Fruit fly (Drosophila melanogaster) whole organism, embryonic: ENCODE data around the gene CG10621.

Experiments
- ATbp ChIP-seq: fragments of 200-800 bp; sonication (Bioruptor generic); optimal IDR thresholded peaks from 2 replicates; lab custom pipeline; 2017; ENCODE audit warnings: missing biosample characterization, mild to moderate bottlenecking, missing genetic modification characterization, missing genetic modification reagents
- Ada2b ChIP-seq: fragments of 200-800 bp; sonication (Bioruptor generic); IDR thresholded peaks from 2 replicates; pipeline ENCODE4 v1.3.6; 2022; ENCODE audit warnings: missing biosample characterization, missing genetic modification characterization
- Adf1 ChIP-seq: fragments of 200-800 bp; sonication (Bioruptor generic); IDR thresholded peaks from 2 replicates; pipeline ENCODE4 v1.3.6; 2022; ENCODE audit warnings: missing biosample characterization, missing genetic modification characterization
- BtbVII ChIP-seq: fragments of 200-800 bp; sonication (Bioruptor generic); optimal IDR thresholded peaks from 3 replicates; lab custom pipeline; 2017; ENCODE audit warnings: missing biosample characterization, mild to moderate bottlenecking, missing genetic modification characterization
- CG11723 ChIP-seq: fragments of 200-800 bp; sonication (Bioruptor generic); optimal IDR thresholded peaks from 2 replicates; lab custom pipeline; 2017; ENCODE audit warnings: missing biosample characterization, mild to moderate bottlenecking, missing genetic modification characterization
- CG12942 ChIP-seq: fragments of 200-800 bp; sonication (Bioruptor generic); optimal IDR thresholded peaks from 3 replicates; lab custom pipeline; 2016; ENCODE audit warnings: missing biosample characterization, missing genetic modification characterization
- CG13296 ChIP-seq: fragments of 200-800 bp; sonication (Bioruptor generic); optimal IDR thresholded peaks from 3 replicates; lab custom pipeline; 2018; ENCODE audit warnings: missing biosample characterization, mild to moderate bottlenecking, missing genetic modification characterization
- CG14050 ChIP-seq: fragments of 200-800 bp; sonication (Bioruptor generic); IDR thresholded peaks from 3 replicates; pipeline ENCODE4 v1.3.6; 2022; ENCODE audit warnings: missing biosample characterization, missing genetic modification characterization
- CG15269 ChIP-seq: fragments of 200-800 bp; sonication (Bioruptor generic); optimal IDR thresholded peaks from 2 replicates; lab custom pipeline; 2018; ENCODE audit warnings: missing biosample characterization, mild to moderate bottlenecking, missing genetic modification characterization, moderate library complexity
- CG15601 ChIP-seq: fragments of 200-800 bp; sonication (Bioruptor generic); optimal IDR thresholded peaks from 3 replicates; lab custom pipeline; 2019; ENCODE audit warnings: missing biosample characterization, mild to moderate bottlenecking, missing genetic modification characterization, moderate library complexity
- CG16863 ChIP-seq: fragments of 200-800 bp; sonication (Bioruptor generic); optimal IDR thresholded peaks from 3 replicates; lab custom pipeline; 2016; ENCODE audit warnings: missing biosample characterization, missing genetic modification characterization
- CG17328 ChIP-seq: fragments of 200-800 bp; sonication (Bioruptor generic); IDR thresholded peaks from 2 replicates; pipeline ENCODE4 v1.3.6; 2022; ENCODE audit warnings: missing biosample characterization, missing genetic modification characterization
- CG18599 ChIP-seq: fragments of 200-800 bp; sonication (Bioruptor generic); optimal IDR thresholded peaks from 3 replicates; lab custom pipeline; 2017; ENCODE audit warnings: missing biosample characterization, missing genetic modification characterization, mild to moderate bottlenecking, moderate library complexity, missing genetic modification reagents
- CG2116 ChIP-seq: fragments of 200-800 bp; sonication (Bioruptor generic); optimal IDR thresholded peaks from 3 replicates; lab custom pipeline; 2018; ENCODE audit warnings: missing biosample characterization, mild to moderate bottlenecking, missing genetic modification characterization
- CG2678 ChIP-seq: fragments of 200-800 bp; sonication (Bioruptor generic); optimal IDR thresholded peaks from 3 replicates; lab custom pipeline; 2019; ENCODE audit warnings: missing biosample characterization, mild to moderate bottlenecking, missing genetic modification characterization, moderate library complexity
- CG3838 ChIP-seq: fragments of 200-800 bp; sonication (Bioruptor generic); optimal IDR thresholded peaks from 3 replicates; lab custom pipeline; 2016; ENCODE audit warnings: missing biosample characterization, missing genetic modification characterization
- CG7357 ChIP-seq: fragments of 200-800 bp; sonication (Bioruptor generic); IDR thresholded peaks from 3 replicates; pipeline ENCODE4 v1.3.6; 2022; ENCODE audit warnings: missing biosample characterization, missing genetic modification characterization
- CG8290 ChIP-seq, 3 experiments: fragments of 200-800 bp; sonication (Bioruptor generic); optimal IDR thresholded peaks; 2 replicates each; lab custom pipeline; 2016 to 2019; ENCODE audit warnings: missing biosample characterization in 3 of 3, missing genetic modification characterization in 3 of 3, mild to moderate bottlenecking in 2 of 3, moderate library complexity in 1 of 3
- CG8388 ChIP-seq: fragments of 200-800 bp; sonication (Bioruptor generic); optimal IDR thresholded peaks from 2 replicates; lab custom pipeline; 2019; ENCODE audit warnings: missing biosample characterization, mild to moderate bottlenecking, missing genetic modification characterization, moderate library complexity
- CG9727 ChIP-seq: fragments of 200-800 bp; sonication (Bioruptor generic); optimal IDR thresholded peaks from 3 replicates; lab custom pipeline; 2017; ENCODE audit warnings: missing biosample characterization, mild to moderate bottlenecking, missing genetic modification characterization
- Dll ChIP-seq: fragments of 200-800 bp; sonication (Bioruptor generic); IDR thresholded peaks from 4 replicates; pipeline ENCODE4 v1.3.6; 2022; ENCODE audit warnings: missing biosample characterization, missing genetic modification characterization; ENCODE audit not compliant: partially characterized antibody
- Gug ChIP-seq: fragments of 200-800 bp; sonication (Bioruptor generic); IDR thresholded peaks from 4 replicates; pipeline ENCODE4 v1.3.6; 2022; ENCODE audit warnings: missing biosample characterization, missing genetic modification characterization
- HHEX ChIP-seq: fragments of 200-800 bp; sonication (Bioruptor generic); optimal IDR thresholded peaks from 3 replicates; lab custom pipeline; 2017; ENCODE audit warnings: missing biosample characterization, mild to moderate bottlenecking, missing genetic modification characterization, missing genetic modification reagents
- HLHmδ ChIP-seq: fragments of 200-800 bp; sonication (Bioruptor generic); optimal IDR thresholded peaks from 2 replicates; lab custom pipeline; 2018; ENCODE audit warnings: missing biosample characterization, mild to moderate bottlenecking, missing genetic modification characterization, moderate library complexity
- Hand ChIP-seq: fragments of 200-800 bp; sonication (Bioruptor generic); optimal IDR thresholded peaks from 2 replicates; lab custom pipeline; 2017; ENCODE audit warnings: mild to moderate bottlenecking, missing biosample characterization, missing genetic modification reagents, missing genetic modification characterization
- Lhr ChIP-seq: fragments of 200-800 bp; sonication (Bioruptor generic); optimal IDR thresholded peaks from 3 replicates; lab custom pipeline; 2017; ENCODE audit warnings: mild to moderate bottlenecking, missing biosample characterization, missing genetic modification reagents, missing genetic modification characterization
- Meics ChIP-seq: fragments of 200-800 bp; sonication (Bioruptor generic); optimal IDR thresholded peaks from 2 replicates; lab custom pipeline; 2017; ENCODE audit warnings: missing biosample characterization, mild to moderate bottlenecking, missing genetic modification characterization
- Side ChIP-seq: fragments of 200-800 bp; sonication (Bioruptor generic); optimal IDR thresholded peaks from 2 replicates; lab custom pipeline; 2016; ENCODE audit warnings: missing biosample characterization, missing genetic modification characterization
- TFAM ChIP-seq: fragments of 200-800 bp; sonication (Bioruptor generic); optimal IDR thresholded peaks from 2 replicates; lab custom pipeline; 2017; ENCODE audit warnings: missing biosample characterization, missing genetic modification characterization, inconsistent platforms
- Vsx1 ChIP-seq: fragments of 200-800 bp; sonication (Bioruptor generic); optimal IDR thresholded peaks from 2 replicates; lab custom pipeline; 2017; ENCODE audit warnings: missing biosample characterization, mild to moderate bottlenecking, missing genetic modification characterization, missing genetic modification reagents
- az2 ChIP-seq: fragments of 200-800 bp; sonication (Bioruptor generic); optimal IDR thresholded peaks from 3 replicates; lab custom pipeline; 2016; ENCODE audit warnings: missing biosample characterization, missing genetic modification characterization
- chif ChIP-seq, 2 experiments: fragments of 200-800 bp; sonication (Bioruptor generic); optimal IDR thresholded peaks; 3 replicates each; lab custom pipeline; 2016; ENCODE audit warnings: missing biosample characterization in 2 of 2, missing genetic modification characterization in 2 of 2
- dimm ChIP-seq: fragments of 200-800 bp; sonication (Bioruptor generic); IDR thresholded peaks from 2 replicates; pipeline ENCODE4 v1.3.6; 2022; ENCODE audit warnings: missing biosample characterization, missing genetic modification characterization
- eyg ChIP-seq: fragments of 200-800 bp; sonication (Bioruptor generic); optimal IDR thresholded peaks from 3 replicates; lab custom pipeline; 2016; ENCODE audit warnings: missing biosample characterization, missing genetic modification characterization
- fd3F ChIP-seq: fragments of 200-800 bp; sonication (Bioruptor generic); optimal IDR thresholded peaks from 2 replicates; lab custom pipeline; 2018; ENCODE audit warnings: missing biosample characterization, mild to moderate bottlenecking, missing genetic modification characterization, moderate library complexity
- gsb ChIP-seq: fragments of 200-800 bp; sonication (Bioruptor generic); IDR thresholded peaks from 2 replicates; pipeline ENCODE4 v1.3.6; 2022; ENCODE audit warnings: missing biosample characterization, missing genetic modification characterization
- kay ChIP-seq: fragments of 200-800 bp; sonication (Bioruptor generic); optimal IDR thresholded peaks from 2 replicates; lab custom pipeline; 2016; ENCODE audit warnings: missing biosample characterization, missing genetic modification characterization
- lab ChIP-seq: fragments of 200-800 bp; sonication (Bioruptor generic); optimal IDR thresholded peaks from 3 replicates; lab custom pipeline; 2017; ENCODE audit warnings: missing biosample characterization, missing genetic modification characterization, mild to moderate bottlenecking, moderate library complexity, missing genetic modification reagents
- lbe ChIP-seq: fragments of 200-800 bp; sonication (Bioruptor generic); optimal IDR thresholded peaks from 2 replicates; lab custom pipeline; 2016; ENCODE audit warnings: missing biosample characterization, mild to moderate bottlenecking, missing genetic modification characterization
- mirr ChIP-seq: fragments of 200-800 bp; sonication (Bioruptor generic); optimal IDR thresholded peaks from 3 replicates; lab custom pipeline; 2018; ENCODE audit warnings: missing biosample characterization, mild to moderate bottlenecking, missing genetic modification characterization
- pfk ChIP-seq: fragments of 200-800 bp; sonication (Bioruptor generic); optimal IDR thresholded peaks from 2 replicates; lab custom pipeline; 2018; ENCODE audit warnings: missing biosample characterization, mild to moderate bottlenecking, missing genetic modification characterization, moderate library complexity
- prd ChIP-seq, 3 experiments: fragments of >200 bp in 2 of 3; fragments of 200-800 bp in 1 of 3; sonication (Bioruptor generic) in 1 of 3; optimal IDR thresholded peaks in 2 of 3; IDR thresholded peaks in 1 of 3; 2 replicates in 2 of 3; 3 replicates in 1 of 3; pipeline versions ENCODE4 v1.3.6 to Lab custom; 2017 to 2022; ENCODE audit warnings: missing biosample characterization in 1 of 3, missing genetic modification characterization in 1 of 3
- ranshi ChIP-seq: fragments of 200-800 bp; sonication (Bioruptor generic); IDR thresholded peaks from 2 replicates; pipeline ENCODE4 v1.3.6; 2022; ENCODE audit warnings: missing biosample characterization, missing genetic modification characterization
- rib ChIP-seq: fragments of 200-800 bp; sonication (Bioruptor generic); IDR thresholded peaks from 2 replicates; pipeline ENCODE4 v1.3.6; 2022; ENCODE audit warnings: missing biosample characterization, missing genetic modification characterization
- run ChIP-seq: fragments of 200-800 bp; sonication (Bioruptor generic); optimal IDR thresholded peaks from 3 replicates; lab custom pipeline; 2018; ENCODE audit warnings: missing biosample characterization, mild to moderate bottlenecking, missing genetic modification characterization
- sens-2 ChIP-seq: fragments of 200-800 bp; sonication (Bioruptor generic); IDR thresholded peaks from 2 replicates; pipeline ENCODE4 v1.3.6; 2022; ENCODE audit warnings: missing biosample characterization, missing genetic modification characterization
- sima ChIP-seq: fragments of 200-800 bp; sonication (Bioruptor generic); optimal IDR thresholded peaks from 2 replicates; lab custom pipeline; 2016; ENCODE audit warnings: missing biosample characterization, missing genetic modification characterization
- trh ChIP-seq: fragments of 200-800 bp; sonication (Bioruptor generic); optimal IDR thresholded peaks from 2 replicates; lab custom pipeline; 2016; ENCODE audit warnings: missing biosample characterization, missing genetic modification characterization

CG10621 gene

dm6 chr2L:18946636-18947514 lies 7.4 kb downstream of the CG10621 start (continued):
- TF ChIP-seq CG9727 (GFP tag; lab: Kevin White, UChicago) (peak; percentile 52), CG12942 (no peak), CG3838 (GFP tag; lab: Kevin White, UChicago) (no peak), Hand (GFP tag; lab: Kevin White, UChicago) (no peak), Adf1 (GFP tag; lab: Robert Waterston, UW) (no peak), sima (GFP tag; lab: Kevin White, UChicago) (no peak), Gug (GFP tag; lab: Robert Waterston, UW) (no peak), CG18599 (GFP tag; lab: Kevin White, UChicago) (no peak), ranshi (no peak), trh (no peak), HHEX (GFP tag; lab: Kevin White, UChicago) (no peak), CG17328 (GFP tag; lab: Robert Waterston, UW) (no peak), CG2116 (GFP tag; lab: Kevin White, UChicago) (no peak), Ada2b (no peak), fd3F (no peak), BtbVII (GFP tag; lab: Kevin White, UChicago) (no peak), CG14050 (no peak), CG16863 (no peak), az2 (GFP tag; lab: Kevin White, UChicago) (no peak), mirr (GFP tag; lab: Kevin White, UChicago) (no peak), Dll (GFP tag; lab: Robert Waterston, UW) (no peak), prd (optimal IDR thresholded peaks at IDR 0.05; lab: Kevin White, UChicago) (no peak), prd (GFP tag; IDR thresholded peaks at IDR 0.05; lab: Robert Waterston, UW) (no peak), Meics (GFP tag; lab: Kevin White, UChicago) (no peak), Lhr (no peak), ATbp (GFP tag; lab: Kevin White, UChicago) (peak; percentile 2), eyg (GFP tag; lab: Kevin White, UChicago) (no peak), kay (GFP tag; lab: Kevin White, UChicago) (no peak), pfk (GFP tag; lab: Kevin White, UChicago) (no peak), gsb (GFP tag; lab: Robert Waterston, UW) (no peak), CG13296 (GFP tag; lab: Kevin White, UChicago) (no peak), chif (GFP tag; optimal IDR thresholded peaks at IDR 0.05; lab: Kevin White, UChicago) (no peak), HLHmδ (GFP tag; lab: Kevin White, UChicago) (peak; percentile 60), TFAM (GFP tag; lab: Kevin White, UChicago) (no peak), CG15269 (no peak), rib (GFP tag; lab: Robert Waterston, UW) (no peak), CG8290 (GFP tag; optimal IDR thresholded peaks at IDR 0.05; lab: Kevin White, UChicago) (no peak), CG8290 (tag; optimal IDR thresholded peaks at IDR 0.05; lab: Kevin White, UChicago) (peak in 1 of 2 experiments; percentile 39), CG7357 (GFP tag; lab: Robert Waterston, UW) (no peak), sens-2 (GFP tag; lab: Robert Waterston, UW) (no peak), run (tag; lab: Kevin White, UChicago) (no peak), CG8388 (GFP tag; lab: Kevin White, UChicago) (peak; percentile 53), lbe (peak; percentile 58), lab (GFP tag; lab: Kevin White, UChicago) (no peak), Vsx1 (GFP tag; lab: Kevin White, UChicago) (no peak), dimm (no peak), CG2678 (tag; lab: Kevin White, UChicago) (peak; percentile 36), CG15601 (tag; lab: Kevin White, UChicago) (peak; percentile 38), CG11723 (no peak), Side (no peak)
